Fruit fly (Drosophila melanogaster) whole organism, prepupa: Measurements from ENCODE around the gene CG33796.

Experiments used
- Blimp-1 ChIP-seq: fragments of 200-800 bp; sonication (Bioruptor generic); optimal IDR thresholded peaks from 3 replicates; lab custom pipeline; 2017; ENCODE audit warnings: missing biosample characterization, missing genetic modification characterization, mild to moderate bottlenecking, moderate library complexity, missing genetic modification reagents
- CG10631 ChIP-seq: fragments of 200-800 bp; sonication (Bioruptor generic); optimal IDR thresholded peaks from 2 replicates; lab custom pipeline; 2016; ENCODE audit warnings: missing biosample characterization, missing genetic modification characterization
- CG11294 ChIP-seq: fragments of 200-800 bp; sonication (Bioruptor generic); IDR thresholded peaks from 2 replicates; pipeline ENCODE4 v1.3.6; 2022; ENCODE audit warnings: missing biosample characterization, missing genetic modification characterization
- CG11762 ChIP-seq: fragments of 200-800 bp; sonication (Bioruptor generic); optimal IDR thresholded peaks from 3 replicates; lab custom pipeline; 2016; ENCODE audit warnings: missing biosample characterization, missing genetic modification characterization; ENCODE audit not compliant: insufficient read depth
- CG15336 ChIP-seq: fragments of 200-800 bp; sonication (Bioruptor generic); IDR thresholded peaks from 2 replicates; pipeline ENCODE4 v1.3.6; 2022; ENCODE audit warnings: missing biosample characterization, missing genetic modification characterization
- CG3032 ChIP-seq: fragments of 200-800 bp; optimal IDR thresholded peaks from 2 replicates; lab custom pipeline; 2019; ENCODE audit warnings: missing biosample characterization, mild to moderate bottlenecking, missing genetic modification characterization, moderate library complexity
- CG31627 ChIP-seq: fragments of 200-800 bp; sonication (Bioruptor generic); optimal IDR thresholded peaks from 3 replicates; lab custom pipeline; 2016; ENCODE audit warnings: missing biosample characterization, missing genetic modification characterization
- CG32006 ChIP-seq: fragments of 200-800 bp; sonication (Bioruptor generic); optimal IDR thresholded peaks from 3 replicates; lab custom pipeline; 2017; ENCODE audit warnings: missing biosample characterization, mild to moderate bottlenecking, missing genetic modification characterization
- CG34406 ChIP-seq: fragments of 200-800 bp; sonication (Bioruptor generic); optimal IDR thresholded peaks from 3 replicates; lab custom pipeline; 2016; ENCODE audit warnings: missing biosample characterization, missing genetic modification characterization
- CG3919 ChIP-seq: fragments of 200-800 bp; sonication (Bioruptor generic); optimal IDR thresholded peaks from 3 replicates; lab custom pipeline; 2016; ENCODE audit warnings: missing biosample characterization, missing genetic modification characterization
- CG4318 ChIP-seq: fragments of 200-800 bp; sonication (Bioruptor generic); optimal IDR thresholded peaks from 3 replicates; lab custom pipeline; 2017; ENCODE audit warnings: missing biosample characterization, mild to moderate bottlenecking, missing genetic modification characterization
- CG6276 ChIP-seq: fragments of 200-800 bp; sonication (Bioruptor generic); optimal IDR thresholded peaks from 2 replicates; lab custom pipeline; 2017; ENCODE audit warnings: missing biosample characterization, mild to moderate bottlenecking, missing genetic modification characterization
- CG6808 ChIP-seq: fragments of 200-800 bp; sonication (Bioruptor generic); optimal IDR thresholded peaks from 3 replicates; lab custom pipeline; 2017; ENCODE audit warnings: missing biosample characterization, missing genetic modification characterization, mild to moderate bottlenecking, moderate library complexity, missing genetic modification reagents
- CG6854 ChIP-seq: fragments of 200-800 bp; sonication (Bioruptor generic); optimal IDR thresholded peaks from 2 replicates; lab custom pipeline; 2017; ENCODE audit warnings: missing biosample characterization, mild to moderate bottlenecking, missing genetic modification characterization
- CG7368 ChIP-seq: fragments of 200-800 bp; sonication (Bioruptor generic); optimal IDR thresholded peaks from 3 replicates; lab custom pipeline; 2016; ENCODE audit warnings: missing biosample characterization, missing genetic modification characterization
- CG9139 ChIP-seq: fragments of 200-800 bp; sonication (Bioruptor generic); optimal IDR thresholded peaks from 3 replicates; lab custom pipeline; 2017; ENCODE audit warnings: missing biosample characterization, mild to moderate bottlenecking, missing genetic modification characterization
- Eip75B ChIP-seq: fragments of 200-800 bp; sonication (Bioruptor generic); optimal IDR thresholded peaks from 3 replicates; lab custom pipeline; 2016; ENCODE audit warnings: missing biosample characterization, missing genetic modification characterization
- Eip78C ChIP-seq: fragments of 200-800 bp; sonication (Bioruptor generic); peaks from one replicate; lab custom pipeline; 2016; ENCODE audit warnings: missing biosample characterization, missing genetic modification characterization
- Eip93F ChIP-seq: fragments of 200-800 bp; sonication (Bioruptor generic); optimal IDR thresholded peaks from 2 replicates; lab custom pipeline; 2016; ENCODE audit warnings: missing biosample characterization, mild to moderate bottlenecking, missing genetic modification characterization
- Ets96B ChIP-seq: fragments of 200-800 bp; optimal IDR thresholded peaks from 2 replicates; lab custom pipeline; 2019; ENCODE audit warnings: missing biosample characterization, mild to moderate bottlenecking, missing genetic modification characterization, moderate library complexity
- Hr38 ChIP-seq: sonication (Bioruptor generic); optimal IDR thresholded peaks from 2 replicates; lab custom pipeline; 2016; ENCODE audit warnings: missing biosample characterization, missing genetic modification characterization
- Hr39 ChIP-seq: fragments of 200-800 bp; sonication (Bioruptor generic); optimal IDR thresholded peaks from 2 replicates; lab custom pipeline; 2016; ENCODE audit warnings: missing biosample characterization, missing genetic modification characterization
- Lpt ChIP-seq: fragments of 200-800 bp; sonication (Bioruptor generic); optimal IDR thresholded peaks from 3 replicates; lab custom pipeline; 2016; ENCODE audit warnings: missing biosample characterization, missing genetic modification characterization
- Met ChIP-seq: fragments of 200-800 bp; sonication (Bioruptor generic); optimal IDR thresholded peaks from 3 replicates; lab custom pipeline; 2016; ENCODE audit warnings: missing biosample characterization, missing genetic modification characterization
- Smox ChIP-seq: fragments of 200-800 bp; sonication (Bioruptor generic); optimal IDR thresholded peaks from 3 replicates; lab custom pipeline; 2016; ENCODE audit warnings: missing biosample characterization, missing genetic modification characterization
- Sox102F ChIP-seq: fragments of 200-800 bp; sonication (Bioruptor generic); optimal IDR thresholded peaks from 2 replicates; lab custom pipeline; 2016; ENCODE audit warnings: missing biosample characterization, mild to moderate bottlenecking, missing genetic modification characterization
- Sox14 ChIP-seq: fragments of 200-800 bp; sonication (Bioruptor generic); optimal IDR thresholded peaks from 3 replicates; lab custom pipeline; 2016; ENCODE audit warnings: missing biosample characterization, missing genetic modification characterization
- Sox15 ChIP-seq: fragments of 200-800 bp; sonication (Bioruptor generic); optimal IDR thresholded peaks from 3 replicates; lab custom pipeline; 2016; ENCODE audit warnings: missing biosample characterization, missing genetic modification characterization
- acj6 ChIP-seq: fragments of 200-800 bp; sonication (Bioruptor generic); optimal IDR thresholded peaks from 3 replicates; lab custom pipeline; 2016; ENCODE audit warnings: missing biosample characterization, missing genetic modification characterization
- cyc ChIP-seq: fragments of 200-800 bp; sonication (Bioruptor generic); optimal IDR thresholded peaks from 3 replicates; lab custom pipeline; 2016; ENCODE audit warnings: missing biosample characterization, missing genetic modification characterization
- dac ChIP-seq: fragments of 200-800 bp; sonication (Bioruptor generic); optimal IDR thresholded peaks from 2 replicates; lab custom pipeline; 2017; ENCODE audit warnings: missing biosample characterization, mild to moderate bottlenecking, missing genetic modification characterization
- dsx ChIP-seq: fragments of 200-800 bp; optimal IDR thresholded peaks from 3 replicates; lab custom pipeline; 2019; ENCODE audit warnings: missing biosample characterization, mild to moderate bottlenecking, missing genetic modification characterization, moderate library complexity; ENCODE audit not compliant: poor library complexity, severe bottlenecking
- fd59A ChIP-seq: fragments of 200-800 bp; sonication (Bioruptor generic); optimal IDR thresholded peaks from 2 replicates; lab custom pipeline; 2017; ENCODE audit warnings: missing biosample characterization, mild to moderate bottlenecking, missing genetic modification characterization, missing genetic modification reagents
- fd85E ChIP-seq: fragments of 200-800 bp; sonication (Bioruptor generic); optimal IDR thresholded peaks from 3 replicates; lab custom pipeline; 2016; ENCODE audit warnings: missing biosample characterization, missing genetic modification characterization
- fkh ChIP-seq: fragments of 200-800 bp; sonication (Bioruptor generic); optimal IDR thresholded peaks from 3 replicates; lab custom pipeline; 2017; ENCODE audit warnings: missing biosample characterization, mild to moderate bottlenecking, missing genetic modification characterization, moderate library complexity
- pdm3 ChIP-seq: fragments of 200-800 bp; sonication (Bioruptor generic); optimal IDR thresholded peaks from 3 replicates; lab custom pipeline; 2016; ENCODE audit warnings: missing biosample characterization, missing genetic modification characterization
- spab ChIP-seq: fragments of 200-800 bp; sonication (Bioruptor generic); optimal IDR thresholded peaks from 2 replicates; lab custom pipeline; 2017; ENCODE audit warnings: missing biosample characterization, mild to moderate bottlenecking, missing genetic modification characterization, missing genetic modification reagents
- ss ChIP-seq, 2 experiments: fragments of 200-800 bp; sonication (Bioruptor generic); optimal IDR thresholded peaks; 2 replicates in 1 of 2; 3 replicates in 1 of 2; lab custom pipeline; 2017 to 2018; ENCODE audit warnings: mild to moderate bottlenecking in 2 of 2, missing biosample characterization in 2 of 2, missing genetic modification characterization in 2 of 2, moderate library complexity in 1 of 2
- svp ChIP-seq: fragments of 200-800 bp; sonication (Bioruptor generic); peaks from one replicate; lab custom pipeline; 2016; ENCODE audit warnings: missing biosample characterization, missing genetic modification characterization
- topi ChIP-seq: fragments of 200-800 bp; sonication (Bioruptor generic); optimal IDR thresholded peaks from 3 replicates; lab custom pipeline; 2016; ENCODE audit warnings: missing biosample characterization, missing genetic modification characterization
- vri ChIP-seq: fragments of 200-800 bp; sonication (Bioruptor generic); optimal IDR thresholded peaks from 3 replicates; lab custom pipeline; 2016; ENCODE audit warnings: missing biosample characterization, mild to moderate bottlenecking, missing genetic modification characterization

Gene CG33796

DNA sequence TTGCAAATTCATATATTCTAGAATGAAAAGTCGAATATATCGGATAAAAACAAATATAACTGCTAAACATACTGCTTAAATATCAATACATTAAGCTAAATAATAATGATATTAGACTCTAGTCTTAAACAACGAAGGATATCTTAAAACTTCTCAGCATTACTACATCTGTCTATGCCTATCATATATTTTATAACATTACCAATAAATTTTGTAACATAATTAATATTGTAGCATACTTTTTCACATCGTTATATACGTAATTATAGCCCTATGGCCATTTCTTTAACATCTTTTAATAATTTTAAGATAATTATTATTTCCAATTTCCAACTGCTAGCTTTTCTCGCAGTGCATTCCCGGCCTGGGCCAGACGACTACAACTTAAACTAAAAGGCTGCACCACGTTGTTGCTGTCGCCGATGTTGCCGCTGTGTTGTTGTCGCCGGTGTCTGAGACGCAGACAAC is 2.9 kb upstream of the CG33796 start (continued):
- TF ChIP-seq fkh (GFP tag; lab: Kevin White, UChicago) (no peak), CG6276 (GFP tag; lab: Kevin White, UChicago) (peak; percentile 34), fd59A (GFP tag; lab: Kevin White, UChicago) (peak; percentile 76), acj6 (GFP tag; lab: Kevin White, UChicago) (peak; percentile 75), Smox (GFP tag; lab: Kevin White, UChicago) (peak; percentile 66), CG7368 (peak; percentile 4), CG9139 (peak; percentile 71), CG34406 (GFP tag; lab: Kevin White, UChicago) (peak; percentile 78), Met (peak; percentile 61), Hr38 (GFP tag; lab: Kevin White, UChicago) (no peak), Eip75B (peak; percentile 59), Sox14 (peak; percentile 64), svp (peak; percentile 80), cyc (GFP tag; lab: Kevin White, UChicago) (peak; percentile 27), CG32006 (GFP tag; lab: Kevin White, UChicago) (peak; percentile 77), Hr39 (GFP tag; lab: Kevin White, UChicago) (peak; percentile 22), fd85E (GFP tag; lab: Kevin White, UChicago) (no peak), CG3032 (tag; lab: Kevin White, UChicago) (peak; percentile 81)

DNA sequence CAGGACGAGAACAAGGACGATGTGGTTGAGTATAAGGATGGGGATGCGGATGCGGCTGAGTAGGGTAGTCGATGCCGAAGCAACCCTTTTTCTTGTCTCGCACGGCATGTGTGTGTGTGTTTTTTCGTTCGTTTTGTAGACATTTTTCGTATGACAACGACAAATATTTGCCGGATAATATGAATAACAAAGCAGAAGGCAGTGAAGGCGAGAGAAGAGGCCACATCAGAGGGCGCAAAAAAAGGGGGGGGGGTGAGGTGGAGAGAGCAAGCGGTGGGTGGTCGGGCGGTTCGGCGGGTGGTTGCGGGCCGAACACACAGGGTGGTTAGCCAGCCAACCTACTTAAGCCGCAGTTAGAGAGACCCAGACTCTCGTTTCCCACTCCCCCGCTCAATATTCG is 2.5 kb upstream of the CG33796 start:
- peak; percentile 18 for TF ChIP-seq fkh (GFP tag; lab: Kevin White, UChicago)
- no peak for TF ChIP-seq CG6808 (GFP tag; lab: Kevin White, UChicago)

DNA sequence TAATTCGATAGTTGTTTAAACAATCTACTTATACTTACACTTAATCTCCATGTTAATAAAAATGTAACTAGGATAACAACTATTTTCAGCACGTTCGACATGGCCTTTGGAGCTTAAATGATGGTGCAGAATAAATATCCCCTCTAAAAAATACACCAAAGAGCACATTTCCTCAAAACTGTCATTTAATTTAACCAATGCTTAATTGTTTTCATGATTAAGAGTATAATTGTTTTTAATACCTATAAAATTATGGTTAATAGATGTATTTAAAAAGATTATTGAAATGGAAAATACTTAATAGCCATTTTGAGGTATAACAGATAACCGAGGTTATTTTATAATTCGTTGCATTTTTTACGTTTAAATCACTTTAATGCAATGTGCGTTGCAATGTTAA is 1.4 kb upstream of the CG33796 start, which contains the start of gene CG33795:
Gene CG33795, minus strand, starts transcription at position 101 of the 400 bp plus-strand sequence.
- TF ChIP-seq Hr39 (GFP tag; lab: Kevin White, UChicago), result no peak
- no peak for TF ChIP-seq CG3032 (tag; lab: Kevin White, UChicago)
- TF ChIP-seq vri (GFP tag; lab: Kevin White, UChicago), result no peak
- no peak for TF ChIP-seq pdm3 (GFP tag; lab: Kevin White, UChicago)
- TF ChIP-seq Lpt (GFP tag; lab: Kevin White, UChicago), result no peak
- TF ChIP-seq spab (GFP tag; lab: Kevin White, UChicago), result no peak
- no peak for TF ChIP-seq CG9139
- TF ChIP-seq, all 60 proteins: peak for 0

DNA sequence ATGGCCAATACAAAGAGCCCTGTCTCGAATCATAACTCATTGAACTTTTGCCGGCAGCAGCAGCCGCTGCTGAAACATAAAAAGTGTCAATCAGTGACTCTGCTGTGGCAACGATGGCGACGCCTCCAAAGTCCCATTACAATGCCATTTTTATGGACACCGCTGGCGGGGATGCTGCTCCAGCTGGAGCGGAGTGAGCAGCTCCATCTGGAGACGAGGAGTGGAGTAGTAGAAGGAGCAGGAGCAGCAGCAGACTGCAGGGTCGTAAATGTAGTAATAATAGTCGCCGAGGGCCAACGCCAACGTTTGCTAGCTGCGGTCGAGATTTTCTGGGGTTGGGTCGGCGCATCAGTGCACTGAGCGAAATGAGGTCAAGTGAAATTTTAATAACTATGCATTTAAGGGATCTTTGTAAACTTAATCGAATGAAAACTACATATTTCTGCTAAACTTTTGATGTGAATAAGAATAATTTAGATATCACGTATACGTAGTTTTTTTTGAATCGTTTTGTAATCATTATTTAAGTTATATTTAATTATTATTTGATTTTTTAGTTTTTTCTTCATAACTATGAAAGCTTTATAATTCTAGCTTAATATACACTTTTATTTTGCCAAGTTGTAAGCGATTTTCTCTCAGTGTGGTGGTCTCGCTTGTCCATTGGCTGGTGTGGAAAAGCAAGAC is 1.3 kb downstream of the CG33796 start:
- TF ChIP-seq ss (GFP tag; optimal IDR thresholded peaks at IDR 0.05; lab: Kevin White, UChicago), result peak in 1 of 2 experiments; percentile 43
- peak; percentile 36 for TF ChIP-seq dsx (GFP tag; lab: Kevin White, UChicago)
- TF ChIP-seq fd59A (GFP tag; lab: Kevin White, UChicago), result no peak
- TF ChIP-seq CG3032 (tag; lab: Kevin White, UChicago), result peak; percentile 61
- peak; percentile 46 for TF ChIP-seq CG3919
- TF ChIP-seq fkh (GFP tag; lab: Kevin White, UChicago), result no peak
- TF ChIP-seq dac (GFP tag; lab: Kevin White, UChicago), result no peak
- TF ChIP-seq cyc (GFP tag; lab: Kevin White, UChicago), result no peak
- TF ChIP-seq Sox15 (GFP tag; lab: Kevin White, UChicago), result no peak
- TF ChIP-seq vri (GFP tag; lab: Kevin White, UChicago), result no peak
- TF ChIP-seq pdm3 (GFP tag; lab: Kevin White, UChicago), result peak; percentile 2
- no peak for TF ChIP-seq CG15336 (GFP tag; lab: Robert Waterston, UW)
- TF ChIP-seq Sox102F (GFP tag; lab: Kevin White, UChicago), result no peak
- TF ChIP-seq Met, result no peak
- no peak for TF ChIP-seq Sox14
- no peak for TF ChIP-seq CG4318 (GFP tag; lab: Kevin White, UChicago)
- TF ChIP-seq Eip93F (GFP tag; lab: Kevin White, UChicago), result no peak
- peak; percentile 4 for TF ChIP-seq acj6 (GFP tag; lab: Kevin White, UChicago)
- no peak for TF ChIP-seq Eip75B
- TF ChIP-seq CG11294, result no peak
- no peak for TF ChIP-seq topi (GFP tag; lab: Kevin White, UChicago)
- TF ChIP-seq CG6854 (GFP tag; lab: Kevin White, UChicago), result no peak
- TF ChIP-seq spab (GFP tag; lab: Kevin White, UChicago), result peak; percentile 51
- TF ChIP-seq Hr39 (GFP tag; lab: Kevin White, UChicago), result no peak
- peak; percentile 26 for TF ChIP-seq CG34406 (GFP tag; lab: Kevin White, UChicago)
- no peak for TF ChIP-seq CG31627
- TF ChIP-seq Eip78C, result peak; percentile 46
- TF ChIP-seq CG10631 (GFP tag; lab: Kevin White, UChicago), result peak; percentile 40
- peak; percentile 60 for TF ChIP-seq Ets96B (tag; lab: Kevin White, UChicago)
- TF ChIP-seq CG11762 (GFP tag; lab: Kevin White, UChicago), result peak; percentile 23
- no peak for TF ChIP-seq Blimp-1
- no peak for TF ChIP-seq svp
- peak; percentile 6 for TF ChIP-seq CG7368
